Worm (Caenorhabditis elegans) whole organism, L4 larva: ENCODE measurements around the gene F54E4.3.

ENCODE experiments used
- lin-29 ChIP-seq: fragments of 200-800 bp; sonication (Bioruptor generic); IDR thresholded peaks from 2 replicates; pipeline ENCODE4 v1.3.6; 2022; ENCODE audit warnings: missing genetic modification reagents, missing genetic modification characterization, missing compliant biosample characterization
- lsy-2 ChIP-seq, 2 experiments: fragments of 150-350 bp in 1 of 2; sonication (generic microtip) in 1 of 2; optimal IDR thresholded peaks; 2 replicates each; lab custom pipeline; 2014 to 2017; ENCODE audit warnings: missing biosample characterization in 2 of 2, missing genetic modification characterization in 2 of 2

DNA sequence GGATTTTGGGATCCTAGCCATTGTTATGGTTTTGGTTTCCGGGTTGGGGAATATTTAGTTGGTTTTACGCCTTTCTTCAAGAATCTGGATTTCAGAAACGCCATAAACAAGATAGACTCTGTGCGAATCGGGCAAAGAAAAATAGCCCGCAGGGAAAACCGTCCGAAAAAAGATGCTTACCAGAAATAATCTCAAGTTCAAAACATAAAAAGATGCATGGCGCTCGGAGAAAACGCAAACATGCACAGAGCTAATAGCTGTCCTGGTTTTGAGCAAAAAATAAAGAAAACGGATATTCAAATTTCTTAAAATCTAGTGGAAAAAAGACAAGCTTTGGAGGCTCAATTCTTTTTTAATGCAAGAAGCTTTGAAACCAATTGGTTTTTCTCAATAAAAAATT lies 37.0 kb downstream of the F54E4.3 start, which contains the start of gene C44H4.6:
- TF ChIP-seq lsy-2 (tag; optimal IDR thresholded peaks at IDR 0.05; lab: Kevin White, UChicago): no peak
- TF ChIP-seq lin-29 (GFP tag; lab: Robert Waterston, UW): no peak
